Fruit fly (Drosophila melanogaster) whole organism, embryonic: ENCODE data around the gene Crg-1.

Experiments used
- Abd-B ChIP-seq: fragments of 200-800 bp; sonication (Bioruptor generic); optimal IDR thresholded peaks from 2 replicates; lab custom pipeline; 2018; ENCODE audit warnings: missing biosample characterization, mild to moderate bottlenecking, missing genetic modification characterization, moderate library complexity
- Awh ChIP-seq: fragments of 200-800 bp; sonication (Bioruptor generic); IDR thresholded peaks from 2 replicates; pipeline ENCODE4, ENCODE4 v1.3.6; 2022; ENCODE audit warnings: missing biosample characterization, missing genetic modification characterization
- CG10431 ChIP-seq: fragments of 200-800 bp; sonication (Bioruptor generic); optimal IDR thresholded peaks from 3 replicates; lab custom pipeline; 2018; ENCODE audit warnings: missing biosample characterization, mild to moderate bottlenecking, missing genetic modification characterization
- CG10543 ChIP-seq: fragments of 200-800 bp; sonication (Bioruptor generic); optimal IDR thresholded peaks from 3 replicates; lab custom pipeline; 2017; ENCODE audit warnings: missing biosample characterization, mild to moderate bottlenecking, missing genetic modification characterization, moderate library complexity
- CG11247 ChIP-seq: fragments of 200-800 bp; sonication (Bioruptor generic); IDR thresholded peaks from 2 replicates; pipeline ENCODE4 v1.3.6; 2022; ENCODE audit warnings: missing biosample characterization, missing genetic modification characterization
- CG12155 ChIP-seq: fragments of 200-800 bp; sonication (Bioruptor generic); optimal IDR thresholded peaks from 3 replicates; lab custom pipeline; 2016; ENCODE audit warnings: missing biosample characterization, missing genetic modification characterization
- CG13775 ChIP-seq: fragments of 200-800 bp; sonication (Bioruptor generic); optimal IDR thresholded peaks from 3 replicates; lab custom pipeline; 2017; ENCODE audit warnings: missing biosample characterization, mild to moderate bottlenecking, missing genetic modification characterization
- CG14050 ChIP-seq: fragments of 200-800 bp; sonication (Bioruptor generic); IDR thresholded peaks from 3 replicates; pipeline ENCODE4 v1.3.6; 2022; ENCODE audit warnings: missing biosample characterization, missing genetic modification characterization
- CG14667 ChIP-seq: fragments of 200-800 bp; sonication (Bioruptor generic); IDR thresholded peaks from 2 replicates; pipeline ENCODE4 v1.3.6; 2022; ENCODE audit warnings: missing biosample characterization, missing genetic modification characterization
- CG15269 ChIP-seq: fragments of 200-800 bp; sonication (Bioruptor generic); optimal IDR thresholded peaks from 2 replicates; lab custom pipeline; 2018; ENCODE audit warnings: missing biosample characterization, mild to moderate bottlenecking, missing genetic modification characterization, moderate library complexity
- CG16813 ChIP-seq: fragments of 200-800 bp; sonication (Bioruptor generic); IDR thresholded peaks from 3 replicates; pipeline ENCODE4 v1.3.6; 2022; ENCODE audit warnings: missing biosample characterization, missing genetic modification characterization; ENCODE audit not compliant: partially characterized antibody
- CG17186 ChIP-seq: fragments of 200-800 bp; sonication (Bioruptor generic); optimal IDR thresholded peaks from 3 replicates; lab custom pipeline; 2017; ENCODE audit warnings: missing biosample characterization, missing genetic modification reagents, missing genetic modification characterization
- CG1792 ChIP-seq: fragments of 200-800 bp; sonication (Bioruptor generic); optimal IDR thresholded peaks from 2 replicates; lab custom pipeline; 2016; ENCODE audit warnings: missing biosample characterization, missing genetic modification characterization
- CG2116 ChIP-seq: fragments of 200-800 bp; sonication (Bioruptor generic); optimal IDR thresholded peaks from 3 replicates; lab custom pipeline; 2018; ENCODE audit warnings: missing biosample characterization, mild to moderate bottlenecking, missing genetic modification characterization
- CG2202 ChIP-seq: fragments of 200-800 bp; sonication (Bioruptor generic); optimal IDR thresholded peaks from 2 replicates; lab custom pipeline; 2018; ENCODE audit warnings: missing biosample characterization, mild to moderate bottlenecking, missing genetic modification characterization
- CG32767 ChIP-seq: fragments of 200-800 bp; sonication (Bioruptor generic); IDR thresholded peaks from 2 replicates; pipeline ENCODE4 v1.3.6; 2022; ENCODE audit warnings: missing biosample characterization, missing genetic modification characterization
- CG32772 ChIP-seq: fragments of 200-800 bp; sonication (Bioruptor generic); IDR thresholded peaks from 2 replicates; pipeline ENCODE4 v1.3.6; 2022; ENCODE audit warnings: missing biosample characterization, missing genetic modification characterization
- CG3847 ChIP-seq: fragments of 200-800 bp; sonication (Bioruptor generic); IDR thresholded peaks from 2 replicates; pipeline ENCODE4 v1.3.6; 2022; ENCODE audit warnings: missing biosample characterization, missing genetic modification characterization
- CG4282 ChIP-seq: fragments of 200-800 bp; sonication (Bioruptor generic); optimal IDR thresholded peaks from 2 replicates; lab custom pipeline; 2016; ENCODE audit warnings: missing biosample characterization, missing genetic modification characterization
- CG6813 ChIP-seq: fragments of 200-800 bp; sonication (Bioruptor generic); optimal IDR thresholded peaks from 2 replicates; lab custom pipeline; 2017; ENCODE audit warnings: missing biosample characterization, missing genetic modification characterization, mild to moderate bottlenecking, moderate library complexity, missing genetic modification reagents
- CG7372 ChIP-seq: fragments of 200-800 bp; sonication (Bioruptor generic); IDR thresholded peaks from 2 replicates; pipeline ENCODE4 v1.3.6; 2022; ENCODE audit warnings: missing biosample characterization, missing genetic modification characterization
- CG7745 ChIP-seq: fragments of 200-800 bp; sonication (Bioruptor generic); optimal IDR thresholded peaks from 2 replicates; lab custom pipeline; 2018; ENCODE audit warnings: missing biosample characterization, mild to moderate bottlenecking, missing genetic modification characterization, moderate library complexity
- CG8478 ChIP-seq: fragments of >200 bp; optimal IDR thresholded peaks from 2 replicates; lab custom pipeline; 2018
- Dip3 ChIP-seq: fragments of 200-800 bp; sonication (Bioruptor generic); optimal IDR thresholded peaks from 3 replicates; lab custom pipeline; 2016; ENCODE audit warnings: missing biosample characterization, missing genetic modification characterization
- Doc2 ChIP-seq: fragments of 200-800 bp; sonication (Bioruptor generic); IDR thresholded peaks from 2 replicates; pipeline ENCODE4 v1.3.6; 2022; ENCODE audit warnings: missing biosample characterization, missing genetic modification characterization
- Ets97D ChIP-seq: fragments of 200-800 bp; sonication (Bioruptor generic); optimal IDR thresholded peaks from 3 replicates; lab custom pipeline; 2016; ENCODE audit warnings: missing biosample characterization, missing genetic modification characterization
- NFAT ChIP-seq: fragments of 200-800 bp; sonication (Bioruptor generic); IDR thresholded peaks from 2 replicates; pipeline ENCODE4 v1.3.6; 2022; ENCODE audit warnings: missing biosample characterization, missing genetic modification characterization
- Rfx ChIP-seq: fragments of 200-800 bp; sonication (Bioruptor generic); IDR thresholded peaks from 2 replicates; pipeline ENCODE4 v1.3.6; 2022; ENCODE audit warnings: missing biosample characterization, missing genetic modification characterization
- Sin3A ChIP-seq: fragments of >200 bp; optimal IDR thresholded peaks from 2 replicates; lab custom pipeline; 2018
- Xrp1 ChIP-seq: fragments of 200-800 bp; sonication (Bioruptor generic); IDR thresholded peaks from 2 replicates; pipeline ENCODE4 v1.3.6; 2022; ENCODE audit warnings: missing biosample characterization, missing genetic modification characterization
- ab ChIP-seq: fragments of 200-800 bp; sonication (Bioruptor generic); optimal IDR thresholded peaks from 2 replicates; lab custom pipeline; 2016; ENCODE audit warnings: missing biosample characterization, missing genetic modification characterization
- bsh ChIP-seq, 2 experiments: fragments of 200-800 bp; sonication (Bioruptor generic); optimal IDR thresholded peaks; 2 replicates each; lab custom pipeline; 2017 to 2018; ENCODE audit warnings: mild to moderate bottlenecking in 2 of 2, missing biosample characterization in 2 of 2, missing genetic modification characterization in 2 of 2, moderate library complexity in 1 of 2
- cad ChIP-seq: fragments of >200 bp; optimal IDR thresholded peaks from 2 replicates; lab custom pipeline; 2017; ENCODE audit warnings: missing biosample characterization, missing genetic modification characterization
- cg ChIP-seq: fragments of 200-800 bp; sonication (Bioruptor generic); optimal IDR thresholded peaks from 3 replicates; lab custom pipeline; 2019; ENCODE audit warnings: missing biosample characterization, mild to moderate bottlenecking, missing genetic modification characterization, moderate library complexity
- corto ChIP-seq: fragments of 200-800 bp; sonication (Bioruptor generic); optimal IDR thresholded peaks from 2 replicates; lab custom pipeline; 2016; ENCODE audit warnings: missing biosample characterization, mild to moderate bottlenecking, missing genetic modification characterization, moderate library complexity
- croc ChIP-seq: fragments of 200-800 bp; sonication (Bioruptor generic); conservative IDR thresholded peaks from 3 replicates; pipeline ENCODE4 v1.3.6; 2022; ENCODE audit warnings: missing biosample characterization, missing genetic modification characterization
- en ChIP-seq: fragments of 200-800 bp; sonication (Bioruptor generic); optimal IDR thresholded peaks from 2 replicates; lab custom pipeline; 2016; ENCODE audit warnings: missing biosample characterization, missing genetic modification characterization
- fd102C ChIP-seq: fragments of 200-800 bp; sonication (Bioruptor generic); optimal IDR thresholded peaks from 2 replicates; lab custom pipeline; 2018; ENCODE audit warnings: missing biosample characterization, mild to moderate bottlenecking, missing genetic modification characterization, moderate library complexity
- gcm ChIP-seq: fragments of 200-800 bp; sonication (Bioruptor generic); optimal IDR thresholded peaks from 2 replicates; lab custom pipeline; 2019; ENCODE audit warnings: missing biosample characterization, mild to moderate bottlenecking, missing genetic modification characterization, moderate library complexity
- gsb-n ChIP-seq: fragments of 200-800 bp; sonication (Bioruptor generic); optimal IDR thresholded peaks from 3 replicates; lab custom pipeline; 2018; ENCODE audit warnings: missing biosample characterization, mild to moderate bottlenecking, missing genetic modification characterization
- insv ChIP-seq, 2 experiments: fragments of 200-800 bp; sonication (Bioruptor generic); optimal IDR thresholded peaks; 3 replicates each; lab custom pipeline; 2016 to 2018; ENCODE audit warnings: missing biosample characterization in 2 of 2, missing genetic modification characterization in 2 of 2
- lola ChIP-seq, 3 experiments: fragments of >200 bp in 2 of 3; fragments of 200-800 bp in 1 of 3; sonication (Bioruptor generic) in 1 of 3; optimal IDR thresholded peaks; 2 replicates each; lab custom pipeline; 2017 to 2019; ENCODE audit warnings: missing biosample characterization in 3 of 3, missing genetic modification characterization in 3 of 3, mild to moderate bottlenecking in 1 of 3, moderate library complexity in 1 of 3
- luna ChIP-seq: fragments of 200-800 bp; sonication (Bioruptor generic); optimal IDR thresholded peaks from 2 replicates; lab custom pipeline; 2016; ENCODE audit warnings: missing biosample characterization, missing genetic modification characterization
- mam ChIP-seq: fragments of 200-800 bp; sonication (Bioruptor generic); optimal IDR thresholded peaks from 3 replicates; lab custom pipeline; 2016; ENCODE audit warnings: missing biosample characterization, missing genetic modification characterization
- peb ChIP-seq: fragments of 200-800 bp; sonication (Bioruptor generic); IDR thresholded peaks from 2 replicates; pipeline ENCODE4 v1.3.6; 2022; ENCODE audit warnings: missing biosample characterization, missing genetic modification characterization
- phol ChIP-seq: fragments of 200-800 bp; sonication (Bioruptor generic); optimal IDR thresholded peaks from 3 replicates; lab custom pipeline; 2018; ENCODE audit warnings: missing biosample characterization, mild to moderate bottlenecking, missing genetic modification characterization, moderate library complexity
- sens-2 ChIP-seq: fragments of 200-800 bp; sonication (Bioruptor generic); IDR thresholded peaks from 2 replicates; pipeline ENCODE4 v1.3.6; 2022; ENCODE audit warnings: missing biosample characterization, missing genetic modification characterization
- slbo ChIP-seq: fragments of 200-800 bp; sonication (Bioruptor generic); IDR thresholded peaks from 2 replicates; pipeline ENCODE4 v1.3.6; 2022; ENCODE audit warnings: missing biosample characterization, missing genetic modification characterization
- sug ChIP-seq: fragments of 200-800 bp; optimal IDR thresholded peaks from 2 replicates; lab custom pipeline; 2019; ENCODE audit warnings: missing biosample characterization, mild to moderate bottlenecking, missing genetic modification characterization, moderate library complexity
- tll ChIP-seq, 2 experiments: fragments of 200-800 bp in 1 of 2; fragments of >200 bp in 1 of 2; sonication (Bioruptor generic) in 1 of 2; optimal IDR thresholded peaks; 2 replicates each; lab custom pipeline; 2017 to 2019; ENCODE audit warnings: missing biosample characterization in 2 of 2, missing genetic modification characterization in 2 of 2, mild to moderate bottlenecking in 1 of 2, moderate library complexity in 1 of 2
- vvl ChIP-seq: fragments of 200-800 bp; sonication (Bioruptor generic); IDR thresholded peaks from 2 replicates; pipeline ENCODE4 v1.3.6; 2022; ENCODE audit warnings: missing biosample characterization, missing genetic modification characterization
- wor ChIP-seq: fragments of 200-800 bp; sonication (Bioruptor generic); IDR thresholded peaks from 2 replicates; pipeline ENCODE4 v1.3.6; 2022; ENCODE audit warnings: missing biosample characterization, missing genetic modification characterization

The Crg-1 gene

DNA sequence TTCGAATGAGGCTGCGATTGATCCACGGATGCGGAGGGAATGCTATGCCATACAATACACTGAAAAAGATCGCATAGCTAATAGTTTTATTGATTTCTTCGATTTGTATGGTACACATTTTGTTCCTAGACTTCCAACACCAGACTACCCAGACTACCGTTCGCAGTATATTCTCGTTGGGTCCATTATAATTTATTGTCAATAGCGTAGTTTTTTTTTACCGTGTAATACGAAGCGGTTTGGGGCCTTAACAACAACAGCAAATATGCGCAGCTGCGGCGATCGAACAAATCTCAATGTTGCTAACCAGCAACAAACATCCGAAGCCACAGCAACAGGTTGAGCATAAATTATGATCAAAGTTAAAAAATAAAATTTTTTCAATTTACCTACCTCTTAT lies 45.6 kb downstream of the Crg-1 start (continued):
- TF ChIP-seq Abd-B (peak; percentile 67), CG6813 (GFP tag; lab: Kevin White, UChicago) (peak; percentile 80), insv (GFP tag; optimal IDR thresholded peaks at IDR 0.05; lab: Kevin White, UChicago) (no peak), corto (GFP tag; lab: Kevin White, UChicago) (no peak), CG4282 (GFP tag; lab: Kevin White, UChicago) (peak; percentile 35), CG11247 (GFP tag; lab: Robert Waterston, UW) (peak; percentile 69), CG1792 (GFP tag; lab: Kevin White, UChicago) (peak; percentile 39), sens-2 (GFP tag; lab: Robert Waterston, UW) (peak; percentile 74), CG14667 (peak; percentile 64), Ets97D (GFP tag; lab: Kevin White, UChicago) (peak; percentile 17), peb (GFP tag; lab: Robert Waterston, UW) (peak; percentile 40; the same call in 1 of the 2 replicates), CG7372 (GFP tag; lab: Robert Waterston, UW) (peak; percentile 59), Xrp1 (GFP tag; lab: Robert Waterston, UW) (peak; percentile 80), CG32767 (GFP tag; lab: Robert Waterston, UW) (peak; percentile 65), fd102C (peak; percentile 43), cad (GFP tag; lab: Kevin White, UChicago) (no peak), vvl (peak; percentile 92), ab (GFP tag; lab: Kevin White, UChicago) (peak; percentile 48), CG13775 (GFP tag; lab: Kevin White, UChicago) (peak; percentile 67), gcm (GFP tag; lab: Kevin White, UChicago) (peak; percentile 74), Dip3 (peak; percentile 74), CG32772 (GFP tag; lab: Robert Waterston, UW) (peak; percentile 74), Sin3A (lab: Kevin White, UChicago) (no peak), CG7745 (tag; lab: Kevin White, UChicago) (no peak), slbo (GFP tag; lab: Robert Waterston, UW) (peak; percentile 81), Awh (peak; percentile 81), Rfx (GFP tag; lab: Robert Waterston, UW) (peak; percentile 90), CG17186 (GFP tag; lab: Kevin White, UChicago) (no peak), wor (GFP tag; lab: Robert Waterston, UW) (peak; percentile 61), CG8478 (lab: Kevin White, UChicago) (no peak), CG16813 (GFP tag; lab: Robert Waterston, UW) (no peak), sug (tag; lab: Kevin White, UChicago) (peak; percentile 66), Doc2 (GFP tag; lab: Robert Waterston, UW) (no peak), croc (peak; percentile 49; the same call in 2 of the 3 replicates), CG2116 (GFP tag; lab: Kevin White, UChicago) (no peak), mam (GFP tag; lab: Kevin White, UChicago) (peak; percentile 68), CG15269 (peak; percentile 88), CG2202 (tag; lab: Kevin White, UChicago) (peak; percentile 38), CG12155 (GFP tag; lab: Kevin White, UChicago) (peak; percentile 65), CG3847 (GFP tag; lab: Robert Waterston, UW) (peak; percentile 68), phol (peak; percentile 79), tll (GFP tag; optimal IDR thresholded peaks at IDR 0.05; lab: Kevin White, UChicago) (no peak), lola (GFP tag; optimal IDR thresholded peaks at IDR 0.05; lab: Kevin White, UChicago) (peak in 1 of 3 experiments; percentile 67), en (GFP tag; lab: Kevin White, UChicago) (peak; percentile 70), NFAT (GFP tag; lab: Robert Waterston, UW) (peak; percentile 85), cg (GFP tag; lab: Kevin White, UChicago) (no peak), luna (GFP tag; lab: Kevin White, UChicago) (no peak), gsb-n (tag; lab: Kevin White, UChicago) (peak; percentile 62), CG14050 (GFP tag; lab: Robert Waterston, UW) (peak; percentile 44; the same call in 1 of the 3 replicates), CG10543 (GFP tag; lab: Kevin White, UChicago) (peak; percentile 76), bsh (GFP tag; optimal IDR thresholded peaks at IDR 0.05; lab: Kevin White, UChicago) (peak in 1 of 2 experiments; percentile 80), CG10431 (GFP tag; lab: Kevin White, UChicago) (peak; percentile 41)
